Worm (Caenorhabditis elegans) whole organism, young adult: Measurements from ENCODE around the gene F53A9.6.

Source experiments
- F10E7.11 ChIP-seq: sonication (generic microtip); optimal IDR thresholded peaks from 2 replicates; lab custom pipeline; 2017; ENCODE audit warnings: mild to moderate bottlenecking, missing genetic modification characterization, moderate library complexity, missing compliant biosample characterization
- F33H1.4 ChIP-seq: fragments of 200-800 bp; sonication (Bioruptor generic); IDR thresholded peaks from 2 replicates; pipeline ENCODE4 v1.3.6; 2022; ENCODE audit warnings: missing genetic modification reagents, missing genetic modification characterization, missing compliant biosample characterization
- F49E8.2 ChIP-seq: sonication (generic microtip); optimal IDR thresholded peaks from 3 replicates; lab custom pipeline; 2017; ENCODE audit warnings: missing genetic modification characterization, mild to moderate bottlenecking, missing compliant biosample characterization, antibody characterized with exemption, moderate library complexity; ENCODE audit not compliant: insufficient read depth
- F55B11.4 ChIP-seq: sonication (generic microtip); optimal IDR thresholded peaks from 2 replicates; lab custom pipeline; 2016; ENCODE audit warnings: missing compliant biosample characterization, missing genetic modification characterization, borderline replicate concordance; ENCODE audit not compliant: insufficient read depth
- K12H6.12 ChIP-seq: fragments of 200-800 bp; sonication (Bioruptor generic); optimal IDR thresholded peaks from 2 replicates; lab custom pipeline; 2018; ENCODE audit warnings: mild to moderate bottlenecking, missing genetic modification characterization, missing compliant biosample characterization
- T26A5.8 ChIP-seq: sonication (generic microtip); optimal IDR thresholded peaks from 2 replicates; lab custom pipeline; 2016; ENCODE audit warnings: missing genetic modification characterization, missing compliant biosample characterization
- Y53F4B.3 ChIP-seq: fragments of 200-800 bp; sonication (Bioruptor generic); IDR thresholded peaks from 2 replicates; pipeline ENCODE4 v1.3.6; 2022; ENCODE audit warnings: missing genetic modification reagents, missing genetic modification characterization, missing compliant biosample characterization
- Y56A3A.18 ChIP-seq: fragments of 200-800 bp; sonication (Bioruptor generic); IDR thresholded peaks from 2 replicates; pipeline ENCODE4 v1.3.6; 2022; ENCODE audit warnings: missing genetic modification reagents, missing genetic modification characterization, missing compliant biosample characterization
- Y79H2A.3 ChIP-seq: fragments of 200-800 bp; sonication (Bioruptor generic); conservative IDR thresholded peaks from 2 replicates; pipeline ENCODE4 v1.3.6; 2022; ENCODE audit warnings: missing genetic modification reagents, missing genetic modification characterization, missing compliant biosample characterization
- akir-1 ChIP-seq: fragments of 200-800 bp; sonication (Bioruptor generic); optimal IDR thresholded peaks from 2 replicates; lab custom pipeline; 2018; ENCODE audit warnings: mild to moderate bottlenecking, missing genetic modification characterization, moderate library complexity, missing compliant biosample characterization
- ama-1 ChIP-seq, 3 experiments: fragments of 150-350 bp in 1 of 3; sonication (generic microtip) in 2 of 3; optimal IDR thresholded peaks; 2 replicates each; lab custom pipeline; 2014 to 2018; ENCODE audit warnings: missing biosample characterization in 2 of 3, missing genetic modification characterization in 2 of 3, missing genetic modification reagents in 2 of 3
- aptf-2 ChIP-seq: fragments of 200-800 bp; sonication (Bioruptor generic); conservative IDR thresholded peaks from 2 replicates; pipeline ENCODE4 v1.3.6; 2022; ENCODE audit warnings: missing genetic modification reagents, missing genetic modification characterization, missing compliant biosample characterization
- aptf-3 ChIP-seq: fragments of 200-800 bp; sonication (Bioruptor generic); IDR thresholded peaks from 2 replicates; pipeline ENCODE4 v1.3.6; 2022; ENCODE audit warnings: missing genetic modification characterization, missing compliant biosample characterization
- athp-1 ChIP-seq: sonication (generic microtip); optimal IDR thresholded peaks from 2 replicates; lab custom pipeline; 2017; ENCODE audit warnings: mild to moderate bottlenecking, missing genetic modification characterization, missing compliant biosample characterization
- attf-3 ChIP-seq: fragments of 200-800 bp; sonication (Bioruptor generic); conservative IDR thresholded peaks from 2 replicates; pipeline ENCODE4 v1.3.6; 2022; ENCODE audit warnings: missing genetic modification reagents, missing genetic modification characterization, missing compliant biosample characterization
- cebp-1 ChIP-seq, 2 experiments: fragments of 200-800 bp in 1 of 2; sonication (Bioruptor generic) in 1 of 2; sonication (generic microtip) in 1 of 2; IDR thresholded peaks in 1 of 2; optimal IDR thresholded peaks in 1 of 2; 2 replicates each; pipeline versions ENCODE4 v1.3.6 to Lab custom; 2017 to 2022; ENCODE audit warnings: missing compliant biosample characterization in 2 of 2, missing genetic modification characterization in 2 of 2, mild to moderate bottlenecking in 1 of 2, missing genetic modification reagents in 1 of 2, moderate library complexity in 1 of 2
- ceh-100 ChIP-seq: fragments of 200-800 bp; sonication (Bioruptor generic); IDR thresholded peaks from 2 replicates; pipeline ENCODE4 v1.3.6; 2022; ENCODE audit warnings: missing genetic modification reagents, missing genetic modification characterization, missing compliant biosample characterization
- ceh-40 ChIP-seq: fragments of 200-800 bp; sonication (Bioruptor generic); IDR thresholded peaks from 2 replicates; pipeline ENCODE4 v1.3.6; 2022; ENCODE audit warnings: missing genetic modification characterization, missing compliant biosample characterization
- ceh-58 ChIP-seq: fragments of 200-800 bp; sonication (Bioruptor generic); IDR thresholded peaks from 2 replicates; pipeline ENCODE4 v1.3.6; 2022; ENCODE audit warnings: missing genetic modification characterization, missing compliant biosample characterization
- ceh-79 ChIP-seq: sonication (generic microtip); optimal IDR thresholded peaks from 2 replicates; lab custom pipeline; 2017; ENCODE audit warnings: mild to moderate bottlenecking, missing genetic modification characterization, missing compliant biosample characterization
- chd-7 ChIP-seq: sonication (generic microtip); optimal IDR thresholded peaks from 2 replicates; lab custom pipeline; 2016; ENCODE audit warnings: mild to moderate bottlenecking, missing genetic modification characterization, moderate library complexity, missing compliant biosample characterization
- dpff-1 ChIP-seq: sonication (generic microtip); optimal IDR thresholded peaks from 2 replicates; lab custom pipeline; 2017; ENCODE audit warnings: mild to moderate bottlenecking, missing genetic modification characterization, missing compliant biosample characterization
- dpl-1 ChIP-seq: fragments of 150-350 bp; optimal IDR thresholded peaks from 2 replicates; lab custom pipeline; 2014; ENCODE audit warnings: missing biosample characterization, missing genetic modification reagents, missing genetic modification characterization
- egl-18 ChIP-seq: fragments of 200-800 bp; sonication (Bioruptor generic); IDR thresholded peaks from 2 replicates; pipeline ENCODE4 v1.3.6; 2022; ENCODE audit warnings: missing genetic modification reagents, missing genetic modification characterization, missing compliant biosample characterization
- hrde-1 ChIP-seq: sonication (generic microtip); optimal IDR thresholded peaks from 2 replicates; lab custom pipeline; 2016; ENCODE audit warnings: missing genetic modification characterization, mild to moderate bottlenecking, missing compliant biosample characterization, moderate library complexity, missing genotype, missing genetic modification reagents, borderline replicate concordance
- lag-1 ChIP-seq: fragments of 200-800 bp; sonication (Bioruptor generic); IDR thresholded peaks from 2 replicates; pipeline ENCODE4 v1.3.6; 2022; ENCODE audit warnings: missing genetic modification reagents, missing genetic modification characterization, missing compliant biosample characterization
- let-526 ChIP-seq: fragments of 200-800 bp; sonication (Bioruptor generic); IDR thresholded peaks from 2 replicates; pipeline ENCODE4 v1.3.6; 2022; ENCODE audit warnings: missing genetic modification reagents, missing genetic modification characterization, missing compliant biosample characterization
- let-607 ChIP-seq, 2 experiments: fragments of 200-800 bp in 1 of 2; sonication (Bioruptor generic) in 1 of 2; sonication (generic microtip) in 1 of 2; optimal IDR thresholded peaks; 2 replicates each; lab custom pipeline; 2016 to 2018; ENCODE audit warnings: mild to moderate bottlenecking in 2 of 2, missing compliant biosample characterization in 2 of 2, missing genetic modification characterization in 2 of 2, moderate library complexity in 2 of 2, missing genotype in 1 of 2
- lsy-27 ChIP-seq: sonication (generic microtip); optimal IDR thresholded peaks from 2 replicates; lab custom pipeline; 2017; ENCODE audit warnings: missing genetic modification characterization, mild to moderate bottlenecking, missing compliant biosample characterization, antibody characterized with exemption, missing genotype, borderline replicate concordance; ENCODE audit not compliant: insufficient read depth
- mcd-1 ChIP-seq: fragments of 200-800 bp; sonication (Bioruptor generic); IDR thresholded peaks from 2 replicates; pipeline ENCODE4 v1.3.6; 2022; ENCODE audit warnings: missing genetic modification reagents, missing genetic modification characterization, missing compliant biosample characterization
- mes-4 ChIP-seq: sonication (generic microtip); optimal IDR thresholded peaks from 2 replicates; lab custom pipeline; 2016; ENCODE audit warnings: missing genotype, missing genetic modification characterization, missing compliant biosample characterization
- nfyb-1 ChIP-seq: fragments of 200-800 bp; sonication (Bioruptor generic); IDR thresholded peaks from 2 replicates; pipeline ENCODE4 v1.3.6; 2022; ENCODE audit warnings: missing genetic modification reagents, missing genetic modification characterization, missing compliant biosample characterization
- nhr-179 ChIP-seq: sonication (generic microtip); optimal IDR thresholded peaks from 2 replicates; lab custom pipeline; 2016; ENCODE audit warnings: mild to moderate bottlenecking, missing genetic modification characterization, missing compliant biosample characterization
- nhr-27 ChIP-seq: fragments of 200-800 bp; sonication (Bioruptor generic); optimal IDR thresholded peaks from 2 replicates; lab custom pipeline; 2018; ENCODE audit warnings: mild to moderate bottlenecking, missing genetic modification characterization, moderate library complexity, missing compliant biosample characterization
- rcor-1 ChIP-seq: fragments of 200-800 bp; sonication (Bioruptor generic); IDR thresholded peaks from 2 replicates; pipeline ENCODE4 v1.3.6; 2022; ENCODE audit warnings: missing genetic modification reagents, missing genetic modification characterization, missing compliant biosample characterization
- repo-1 ChIP-seq: sonication (generic microtip); optimal IDR thresholded peaks from 2 replicates; lab custom pipeline; 2017; ENCODE audit warnings: mild to moderate bottlenecking, missing genetic modification characterization, missing compliant biosample characterization
- rpc-1 ChIP-seq, 2 experiments: fragments of 150-350 bp in 1 of 2; sonication (generic microtip) in 1 of 2; optimal IDR thresholded peaks; 2 replicates each; lab custom pipeline; 2014 to 2018; ENCODE audit warnings: missing biosample characterization in 1 of 2, missing genetic modification characterization in 1 of 2, missing genetic modification reagents in 1 of 2, missing genotype in 1 of 2
- snpc-1.3 ChIP-seq: sonication (generic microtip); optimal IDR thresholded peaks from 2 replicates; lab custom pipeline; 2017; ENCODE audit warnings: missing genetic modification characterization, mild to moderate bottlenecking, missing compliant biosample characterization, antibody characterized with exemption, moderate library complexity, missing genotype, missing genetic modification reagents; ENCODE audit not compliant: insufficient read depth
- somi-1 ChIP-seq: fragments of 200-800 bp; sonication (Bioruptor generic); optimal IDR thresholded peaks from 2 replicates; lab custom pipeline; 2018; ENCODE audit warnings: mild to moderate bottlenecking, missing genetic modification characterization, missing compliant biosample characterization
- unc-130 ChIP-seq: sonication (generic microtip); optimal IDR thresholded peaks from 2 replicates; lab custom pipeline; 2016; ENCODE audit warnings: missing genetic modification reagents, missing genetic modification characterization, missing compliant biosample characterization
- unc-62 ChIP-seq: fragments of 150-350 bp; optimal IDR thresholded peaks from 2 replicates; lab custom pipeline; 2014; ENCODE audit warnings: missing biosample characterization, missing genetic modification reagents, missing genetic modification characterization
- xnd-1 ChIP-seq: sonication (generic microtip); optimal IDR thresholded peaks from 2 replicates; lab custom pipeline; 2016; ENCODE audit warnings: missing genotype, missing genetic modification reagents, missing genetic modification characterization, missing compliant biosample characterization
- zim-3 ChIP-seq: sonication (generic microtip); optimal IDR thresholded peaks from 2 replicates; lab custom pipeline; 2017; ENCODE audit warnings: mild to moderate bottlenecking, missing genetic modification characterization, moderate library complexity, missing compliant biosample characterization
- ztf-22 ChIP-seq: fragments of 200-800 bp; sonication (Bioruptor generic); optimal IDR thresholded peaks from 2 replicates; lab custom pipeline; 2018; ENCODE audit warnings: mild to moderate bottlenecking, missing genetic modification characterization, moderate library complexity, missing compliant biosample characterization
- ztf-25 ChIP-seq: fragments of 200-800 bp; sonication (Bioruptor generic); IDR thresholded peaks from 2 replicates; pipeline ENCODE4 v1.3.6; 2022; ENCODE audit warnings: missing genetic modification reagents, missing genetic modification characterization, missing compliant biosample characterization
- ztf-28 ChIP-seq: fragments of 200-800 bp; sonication (Bioruptor generic); IDR thresholded peaks from 2 replicates; pipeline ENCODE4 v1.3.6; 2022; ENCODE audit warnings: missing genetic modification reagents, missing genetic modification characterization, missing compliant biosample characterization
- ztf-3 ChIP-seq: fragments of 200-800 bp; sonication (Bioruptor generic); optimal IDR thresholded peaks from 2 replicates; lab custom pipeline; 2018; ENCODE audit warnings: mild to moderate bottlenecking, missing genetic modification characterization, missing compliant biosample characterization
- ztf-6 ChIP-seq: fragments of 200-800 bp; sonication (Bioruptor generic); IDR thresholded peaks from 2 replicates; pipeline ENCODE4 v1.3.6; 2022; ENCODE audit warnings: missing genetic modification reagents, missing genetic modification characterization, missing compliant biosample characterization

The F53A9.6 gene

ce11 chrX:8718153-8718552 lies 4.5 kb upstream of the F53A9.6 start:
- TF ChIP-seq xnd-1 (tag; lab: Kevin White, UChicago) (no peak), zim-3 (tag; lab: Kevin White, UChicago) (no peak), aptf-3 (GFP tag; lab: Robert Waterston, UW) (no peak), cebp-1 (GFP tag; IDR thresholded peaks at IDR 0.05; lab: Robert Waterston, UW) (no peak), cebp-1 (tag; optimal IDR thresholded peaks at IDR 0.05; lab: Kevin White, UChicago) (peak; percentile 7), attf-3 (GFP tag; lab: Robert Waterston, UW) (no peak), lsy-27 (tag; lab: Kevin White, UChicago) (no peak), ceh-79 (no peak), Y79H2A.3 (0 out of 2 replicates have a peak, but pooled peaks have one; percentile 30), unc-130 (GFP tag; lab: Kevin White, UChicago) (no peak), K12H6.12 (tag; lab: Kevin White, UChicago) (no peak), ztf-6 (no peak), aptf-2 (GFP tag; lab: Robert Waterston, UW) (no peak), akir-1 (no peak), let-526 (0 out of 2 replicates have a peak, but pooled peaks have one; percentile 63), egl-18 (GFP tag; lab: Robert Waterston, UW) (no peak), somi-1 (GFP tag; lab: Kevin White, UChicago) (no peak), nhr-27 (no peak), mcd-1 (GFP tag; lab: Robert Waterston, UW) (no peak), lag-1 (GFP tag; lab: Robert Waterston, UW) (no peak), T26A5.8 (tag; lab: Kevin White, UChicago) (no peak), ceh-100 (no peak), F49E8.2 (tag; lab: Kevin White, UChicago) (no peak), let-607 (tag; optimal IDR thresholded peaks at IDR 0.05; lab: Kevin White, UChicago) (no peak), rpc-1 (optimal IDR thresholded peaks at IDR 0.05; lab: Kevin White, UChicago) (no peak), rpc-1 (tag; optimal IDR thresholded peaks at IDR 0.05; lab: Kevin White, UChicago) (no peak), ztf-22 (GFP tag; lab: Kevin White, UChicago) (no peak), nfyb-1 (GFP tag; lab: Robert Waterston, UW) (no peak), mes-4 (tag; lab: Kevin White, UChicago) (no peak), ceh-40 (GFP tag; lab: Robert Waterston, UW) (no peak), unc-62 (GFP tag; lab: Kevin White, UChicago) (no peak), F55B11.4 (no peak), ztf-28 (GFP tag; lab: Robert Waterston, UW) (no peak), ztf-3 (GFP tag; lab: Kevin White, UChicago) (no peak), dpff-1 (tag; lab: Kevin White, UChicago) (no peak), snpc-1.3 (no peak), nhr-179 (no peak), Y56A3A.18 (GFP tag; lab: Robert Waterston, UW) (0 out of 2 replicates have a peak, but pooled peaks have one; percentile 33)

DNA sequence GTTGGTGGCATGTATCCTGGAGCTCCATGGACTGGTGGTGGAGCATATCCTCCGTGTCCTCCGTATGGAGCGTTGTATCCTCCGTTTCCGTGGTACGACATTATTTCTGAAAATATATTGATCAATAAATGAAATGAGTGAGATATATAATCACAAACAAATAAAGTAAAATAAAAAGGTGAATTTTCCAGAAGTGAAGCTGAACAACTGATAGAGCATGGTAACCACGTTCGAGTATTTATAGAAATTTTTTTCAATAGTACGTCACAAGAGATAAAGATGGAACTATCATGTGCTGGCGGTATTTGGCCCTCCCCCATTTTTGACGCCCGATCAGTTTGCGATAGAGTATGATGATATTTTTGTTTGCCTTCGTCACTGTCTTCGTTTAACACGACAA lies 3.2 kb upstream of the F53A9.6 start, which contains the start of gene F53A9.7:
Gene F53A9.7 (minus strand): TSS at position 101 of the 400 bp plus-strand sequence.
- no peak for TF ChIP-seq chd-7
- no peak for TF ChIP-seq mes-4 (tag; lab: Kevin White, UChicago)
- no peak for TF ChIP-seq rcor-1
- TF ChIP-seq F49E8.2 (tag; lab: Kevin White, UChicago), result no peak
- no peak for TF ChIP-seq repo-1
- TF ChIP-seq ama-1 (optimal IDR thresholded peaks at IDR 0.05; lab: Kevin White, UChicago), result no peak
- no peak for TF ChIP-seq ama-1 (GFP tag; optimal IDR thresholded peaks at IDR 0.05; lab: Kevin White, UChicago)
- no peak for TF ChIP-seq F33H1.4 (GFP tag; lab: Robert Waterston, UW)
- no peak for TF ChIP-seq athp-1
- no peak for TF ChIP-seq ztf-25
- no peak for TF ChIP-seq xnd-1 (tag; lab: Kevin White, UChicago)
- TF ChIP-seq dpl-1 (GFP tag; lab: Kevin White, UChicago), result no peak
- TF ChIP-seq dpff-1 (tag; lab: Kevin White, UChicago), result no peak
- no peak for TF ChIP-seq Y53F4B.3 (GFP tag; lab: Robert Waterston, UW)
- no peak for TF ChIP-seq ceh-58 (GFP tag; lab: Robert Waterston, UW)
- no peak for TF ChIP-seq F10E7.11
- TF ChIP-seq hrde-1 (tag; lab: Kevin White, UChicago), result no peak
